Fruit fly (Drosophila melanogaster) whole organism, embryonic: Measurements from ENCODE around the gene Grip75.

ENCODE experiments used
- Ada2b ChIP-seq: fragments of 200-800 bp; sonication (Bioruptor generic); IDR thresholded peaks from 2 replicates; pipeline ENCODE4 v1.3.6; 2022; ENCODE audit warnings: missing biosample characterization, missing genetic modification characterization
- CG11504 ChIP-seq: fragments of 200-800 bp; sonication (Bioruptor generic); optimal IDR thresholded peaks from 3 replicates; lab custom pipeline; 2019; ENCODE audit warnings: missing biosample characterization, mild to moderate bottlenecking, missing genetic modification characterization, moderate library complexity
- CG11696 ChIP-seq: fragments of 200-800 bp; sonication (Bioruptor generic); IDR thresholded peaks from 2 replicates; pipeline ENCODE4 v1.3.6; 2022; ENCODE audit warnings: missing biosample characterization, missing genetic modification characterization
- CG12071 ChIP-seq: fragments of 200-800 bp; sonication (Bioruptor generic); optimal IDR thresholded peaks from 3 replicates; lab custom pipeline; 2018; ENCODE audit warnings: missing biosample characterization, mild to moderate bottlenecking, missing genetic modification characterization
- CG12219 ChIP-seq: fragments of 200-800 bp; sonication (Bioruptor generic); optimal IDR thresholded peaks from 3 replicates; lab custom pipeline; 2018; ENCODE audit warnings: missing biosample characterization, mild to moderate bottlenecking, missing genetic modification characterization
- CG14050 ChIP-seq: fragments of 200-800 bp; sonication (Bioruptor generic); IDR thresholded peaks from 3 replicates; pipeline ENCODE4 v1.3.6; 2022; ENCODE audit warnings: missing biosample characterization, missing genetic modification characterization
- CG16815 ChIP-seq: fragments of 200-800 bp; sonication (Bioruptor generic); optimal IDR thresholded peaks from 3 replicates; lab custom pipeline; 2017; ENCODE audit warnings: missing biosample characterization, mild to moderate bottlenecking, missing genetic modification characterization
- CG1792 ChIP-seq: fragments of 200-800 bp; sonication (Bioruptor generic); optimal IDR thresholded peaks from 2 replicates; lab custom pipeline; 2016; ENCODE audit warnings: missing biosample characterization, missing genetic modification characterization
- CG18476 ChIP-seq: fragments of 200-800 bp; sonication (Bioruptor generic); optimal IDR thresholded peaks from 2 replicates; lab custom pipeline; 2016; ENCODE audit warnings: missing biosample characterization, mild to moderate bottlenecking, missing genetic modification characterization
- CG2116 ChIP-seq: fragments of 200-800 bp; sonication (Bioruptor generic); optimal IDR thresholded peaks from 3 replicates; lab custom pipeline; 2018; ENCODE audit warnings: missing biosample characterization, mild to moderate bottlenecking, missing genetic modification characterization
- CG2199 ChIP-seq: fragments of 200-800 bp; sonication (Bioruptor generic); IDR thresholded peaks from 3 replicates; pipeline ENCODE4 v1.3.6; 2022; ENCODE audit warnings: missing biosample characterization, missing genetic modification characterization
- CG2202 ChIP-seq: fragments of 200-800 bp; sonication (Bioruptor generic); optimal IDR thresholded peaks from 2 replicates; lab custom pipeline; 2018; ENCODE audit warnings: missing biosample characterization, mild to moderate bottlenecking, missing genetic modification characterization
- CG30431 ChIP-seq: fragments of 200-800 bp; sonication (Bioruptor generic); optimal IDR thresholded peaks from 2 replicates; lab custom pipeline; 2017; ENCODE audit warnings: missing biosample characterization, missing genetic modification characterization
- CG33557 ChIP-seq: fragments of 200-800 bp; sonication (Bioruptor generic); optimal IDR thresholded peaks from 2 replicates; lab custom pipeline; 2019; ENCODE audit warnings: missing biosample characterization, mild to moderate bottlenecking, missing genetic modification characterization, moderate library complexity
- CG3726 ChIP-seq: fragments of 200-800 bp; sonication (Bioruptor generic); IDR thresholded peaks from 3 replicates; pipeline ENCODE4, ENCODE4 v1.3.6; 2022; ENCODE audit warnings: missing biosample characterization, missing genetic modification characterization
- CG7987 ChIP-seq: fragments of 200-800 bp; sonication (Bioruptor generic); optimal IDR thresholded peaks from 2 replicates; lab custom pipeline; 2018; ENCODE audit warnings: missing biosample characterization, mild to moderate bottlenecking, missing genetic modification characterization, moderate library complexity
- CG8478 ChIP-seq: fragments of >200 bp; optimal IDR thresholded peaks from 2 replicates; lab custom pipeline; 2018
- CG9609 ChIP-seq: fragments of 200-800 bp; sonication (Bioruptor generic); optimal IDR thresholded peaks from 3 replicates; lab custom pipeline; 2016; ENCODE audit warnings: missing biosample characterization, missing genetic modification characterization
- CG9817 ChIP-seq: fragments of 200-800 bp; sonication (Bioruptor generic); optimal IDR thresholded peaks from 2 replicates; lab custom pipeline; 2018; ENCODE audit warnings: missing biosample characterization, mild to moderate bottlenecking, missing genetic modification characterization, moderate library complexity
- Dbx ChIP-seq: fragments of 200-800 bp; sonication (Bioruptor generic); IDR thresholded peaks from 3 replicates; pipeline ENCODE4 v1.3.6; 2022; ENCODE audit warnings: missing biosample characterization, missing genetic modification characterization
- Deaf1 ChIP-seq: fragments of 200-800 bp; optimal IDR thresholded peaks from 3 replicates; lab custom pipeline; 2019; ENCODE audit warnings: missing biosample characterization, mild to moderate bottlenecking, missing genetic modification characterization, moderate library complexity
- GATAe ChIP-seq: fragments of 200-800 bp; sonication (Bioruptor generic); conservative IDR thresholded peaks from 2 replicates; pipeline ENCODE4 v1.3.6; 2022; ENCODE audit warnings: missing biosample characterization, missing genetic modification characterization
- HLH3B ChIP-seq: fragments of 200-800 bp; sonication (Bioruptor generic); IDR thresholded peaks from 2 replicates; pipeline ENCODE4 v1.3.6; 2022; ENCODE audit warnings: missing biosample characterization, missing genetic modification characterization
- HLH4C ChIP-seq: fragments of 200-800 bp; sonication (Bioruptor generic); IDR thresholded peaks from 3 replicates; pipeline ENCODE4 v1.3.6; 2022; ENCODE audit warnings: missing biosample characterization, missing genetic modification characterization; ENCODE audit not compliant: partially characterized antibody
- Hmr ChIP-seq: fragments of 200-800 bp; sonication (Bioruptor generic); optimal IDR thresholded peaks from 3 replicates; lab custom pipeline; 2017; ENCODE audit warnings: mild to moderate bottlenecking, missing biosample characterization, missing genetic modification reagents, missing genetic modification characterization
- Hr39 ChIP-seq: fragments of >200 bp; optimal IDR thresholded peaks from 2 replicates; lab custom pipeline; 2017
- Lim3 ChIP-seq: fragments of 200-800 bp; sonication (Bioruptor generic); IDR thresholded peaks from 2 replicates; pipeline ENCODE4 v1.3.6; 2022; ENCODE audit warnings: missing biosample characterization, missing genetic modification characterization
- NK7.1 ChIP-seq: fragments of 200-800 bp; sonication (Bioruptor generic); optimal IDR thresholded peaks from 3 replicates; lab custom pipeline; 2016; ENCODE audit warnings: missing biosample characterization, missing genetic modification characterization
- Neu2 ChIP-seq: fragments of 200-800 bp; sonication (Bioruptor generic); optimal IDR thresholded peaks from 3 replicates; lab custom pipeline; 2016; ENCODE audit warnings: missing biosample characterization, missing genetic modification characterization, borderline replicate concordance
- Oaz ChIP-seq: fragments of 200-800 bp; sonication (Bioruptor generic); IDR thresholded peaks from 2 replicates; pipeline ENCODE4 v1.3.6; 2022; ENCODE audit warnings: missing biosample characterization, missing genetic modification characterization
- Poxn ChIP-seq: fragments of 200-800 bp; sonication (Bioruptor generic); IDR thresholded peaks from 2 replicates; pipeline ENCODE4 v1.3.6; 2022; ENCODE audit warnings: missing biosample characterization, missing genetic modification characterization
- chinmo ChIP-seq: fragments of 200-800 bp; sonication (Bioruptor generic); IDR thresholded peaks from 4 replicates; pipeline ENCODE4 v1.3.6; 2022; ENCODE audit warnings: missing biosample characterization, missing genetic modification characterization; ENCODE audit not compliant: partially characterized antibody
- ci ChIP-seq: fragments of 200-800 bp; sonication (Bioruptor generic); IDR thresholded peaks from 3 replicates; pipeline ENCODE4 v1.3.6; 2022; ENCODE audit warnings: missing biosample characterization, missing genetic modification characterization
- disco-r ChIP-seq: fragments of 200-800 bp; sonication (Bioruptor generic); optimal IDR thresholded peaks from 2 replicates; lab custom pipeline; 2016; ENCODE audit warnings: missing biosample characterization, missing genetic modification characterization
- fu2 ChIP-seq: fragments of 200-800 bp; sonication (Bioruptor generic); optimal IDR thresholded peaks from 2 replicates; lab custom pipeline; 2016; ENCODE audit warnings: missing biosample characterization, missing genetic modification characterization
- gem ChIP-seq: fragments of 200-800 bp; sonication (Bioruptor generic); optimal IDR thresholded peaks from 2 replicates; lab custom pipeline; 2019; ENCODE audit warnings: missing biosample characterization, mild to moderate bottlenecking, missing genetic modification characterization, moderate library complexity
- otp ChIP-seq: fragments of 200-800 bp; sonication (Bioruptor generic); IDR thresholded peaks from 3 replicates; pipeline ENCODE4, ENCODE4 v1.3.6; 2022; ENCODE audit warnings: missing biosample characterization, missing genetic modification characterization
- peb ChIP-seq: fragments of 200-800 bp; sonication (Bioruptor generic); IDR thresholded peaks from 2 replicates; pipeline ENCODE4 v1.3.6; 2022; ENCODE audit warnings: missing biosample characterization, missing genetic modification characterization
- pros ChIP-seq: fragments of 200-800 bp; sonication (Bioruptor generic); optimal IDR thresholded peaks from 3 replicates; lab custom pipeline; 2019; ENCODE audit warnings: missing biosample characterization, mild to moderate bottlenecking, missing genetic modification characterization, moderate library complexity
- pum ChIP-seq: fragments of 200-800 bp; sonication (Bioruptor generic); optimal IDR thresholded peaks from 2 replicates; lab custom pipeline; 2016; ENCODE audit warnings: missing biosample characterization, missing genetic modification characterization
- pzg ChIP-seq: fragments of 200-800 bp; sonication (Bioruptor generic); optimal IDR thresholded peaks from 3 replicates; lab custom pipeline; 2018; ENCODE audit warnings: missing biosample characterization, mild to moderate bottlenecking, missing genetic modification characterization, moderate library complexity
- repo ChIP-seq: fragments of 200-800 bp; sonication (Bioruptor generic); optimal IDR thresholded peaks from 2 replicates; lab custom pipeline; 2016; ENCODE audit warnings: missing biosample characterization, missing genetic modification characterization
- run ChIP-seq: fragments of 200-800 bp; sonication (Bioruptor generic); optimal IDR thresholded peaks from 3 replicates; lab custom pipeline; 2018; ENCODE audit warnings: missing biosample characterization, mild to moderate bottlenecking, missing genetic modification characterization
- scrt ChIP-seq: fragments of 200-800 bp; sonication (Bioruptor generic); optimal IDR thresholded peaks from 2 replicates; lab custom pipeline; 2018; ENCODE audit warnings: missing biosample characterization, mild to moderate bottlenecking, missing genetic modification characterization, moderate library complexity
- sna ChIP-seq: fragments of 200-800 bp; sonication (Bioruptor generic); IDR thresholded peaks from 2 replicates; pipeline ENCODE4 v1.3.6; 2022; ENCODE audit warnings: missing biosample characterization, missing genetic modification characterization; ENCODE audit not compliant: partially characterized antibody
- tgo ChIP-seq: fragments of 200-800 bp; sonication (Bioruptor generic); IDR thresholded peaks from 3 replicates; pipeline ENCODE4 v1.3.6; 2022; ENCODE audit warnings: missing biosample characterization, missing genetic modification characterization
- tna ChIP-seq: fragments of 200-800 bp; sonication (Bioruptor generic); IDR thresholded peaks from 2 replicates; pipeline ENCODE4 v1.3.6; 2022; ENCODE audit warnings: missing biosample characterization, missing genetic modification characterization; ENCODE audit not compliant: partially characterized antibody
- trem ChIP-seq: fragments of 200-800 bp; optimal IDR thresholded peaks from 3 replicates; lab custom pipeline; 2019; ENCODE audit warnings: missing biosample characterization, mild to moderate bottlenecking, missing genetic modification characterization, moderate library complexity

Grip75 gene

dm6 chr2L:10519225-10519624 lies 36.1 kb downstream of the Grip75 start (continued):
- TF ChIP-seq CG14050 (GFP tag; lab: Robert Waterston, UW) (peak; percentile 58), CG9817 (tag; lab: Kevin White, UChicago) (peak; percentile 47), Neu2 (no peak), repo (GFP tag; lab: Kevin White, UChicago) (no peak), ci (peak; percentile 79), HLH4C (GFP tag; lab: Robert Waterston, UW) (no peak), CG9609 (GFP tag; lab: Kevin White, UChicago) (peak; percentile 4), Dbx (GFP tag; lab: Robert Waterston, UW) (peak; percentile 70; the same call in 1 of the 3 replicates), run (no peak), gem (tag; lab: Kevin White, UChicago) (peak; percentile 77), Lim3 (GFP tag; lab: Robert Waterston, UW) (no peak), fu2 (GFP tag; lab: Kevin White, UChicago) (no peak), Poxn (GFP tag; lab: Robert Waterston, UW) (0 out of 2 replicates have a peak, but pooled peaks have one; percentile 8), CG16815 (GFP tag; lab: Kevin White, UChicago) (no peak), CG33557 (GFP tag; lab: Kevin White, UChicago) (no peak), disco-r (peak; percentile 10), Ada2b (GFP tag; lab: Robert Waterston, UW) (peak; percentile 58), Oaz (GFP tag; lab: Robert Waterston, UW) (peak; percentile 73), CG18476 (peak; percentile 44), CG2202 (tag; lab: Kevin White, UChicago) (no peak), Hmr (GFP tag; lab: Kevin White, UChicago) (peak; percentile 79), Hr39 (lab: Kevin White, UChicago) (no peak), CG2116 (GFP tag; lab: Kevin White, UChicago) (peak; percentile 3), CG12219 (GFP tag; lab: Kevin White, UChicago) (peak; percentile 42), CG3726 (no peak), pum (GFP tag; lab: Kevin White, UChicago) (peak; percentile 9), pzg (GFP tag; lab: Kevin White, UChicago) (no peak), tna (GFP tag; lab: Robert Waterston, UW) (no peak), chinmo (GFP tag; lab: Robert Waterston, UW) (no peak), scrt (GFP tag; lab: Kevin White, UChicago) (peak; percentile 56), CG11504 (tag; lab: Kevin White, UChicago) (peak; percentile 76), NK7.1 (GFP tag; lab: Kevin White, UChicago) (no peak), sna (GFP tag; lab: Robert Waterston, UW) (no peak), HLH3B (peak; percentile 71), CG11696 (GFP tag; lab: Robert Waterston, UW) (peak; percentile 50), CG2199 (GFP tag; lab: Robert Waterston, UW) (no peak), CG7987 (GFP tag; lab: Kevin White, UChicago) (no peak), Deaf1 (tag; lab: Kevin White, UChicago) (peak; percentile 38), trem (tag; lab: Kevin White, UChicago) (no peak), peb (GFP tag; lab: Robert Waterston, UW) (no peak), CG1792 (GFP tag; lab: Kevin White, UChicago) (peak; percentile 21), GATAe (GFP tag; lab: Robert Waterston, UW) (0 out of 2 replicates have a peak, but pooled peaks have one; percentile 20), pros (no peak), CG8478 (lab: Kevin White, UChicago) (no peak), otp (GFP tag; lab: Robert Waterston, UW) (peak; percentile 74; the same call in 2 of the 3 replicates), tgo (GFP tag; lab: Robert Waterston, UW) (peak; percentile 78; the same call in 2 of the 3 replicates), CG12071 (GFP tag; lab: Kevin White, UChicago) (peak; percentile 47), CG30431 (GFP tag; lab: Kevin White, UChicago) (no peak)
